Worm (Caenorhabditis elegans) whole organism, L1 larva: ENCODE measurements around the gene VF13D12L.3.

Source experiments
- C04F5.9 ChIP-seq: sonication (generic microtip); optimal IDR thresholded peaks from 2 replicates; lab custom pipeline; 2016; ENCODE audit warnings: missing genetic modification characterization, missing compliant biosample characterization
- C16A3.4 ChIP-seq: fragments of 150-350 bp; optimal IDR thresholded peaks from 2 replicates; lab custom pipeline; 2014; ENCODE audit warnings: missing biosample characterization, missing genetic modification characterization
- aha-1 ChIP-seq: fragments of 150-350 bp; optimal IDR thresholded peaks from 2 replicates; lab custom pipeline; 2014; ENCODE audit warnings: missing biosample characterization, missing genetic modification characterization
- aly-2 ChIP-seq: fragments of 150-350 bp; optimal IDR thresholded peaks from 2 replicates; lab custom pipeline; 2014; ENCODE audit warnings: missing biosample characterization, missing genetic modification characterization
- ceh-63 ChIP-seq: fragments of 200-800 bp; sonication (Bioruptor generic); optimal IDR thresholded peaks from 2 replicates; lab custom pipeline; 2018; ENCODE audit warnings: mild to moderate bottlenecking, missing genetic modification characterization, missing compliant biosample characterization
- ceh-8 ChIP-seq: fragments of 200-800 bp; sonication (Bioruptor generic); optimal IDR thresholded peaks from 2 replicates; lab custom pipeline; 2018; ENCODE audit warnings: mild to moderate bottlenecking, missing genetic modification characterization, moderate library complexity, missing compliant biosample characterization
- ceh-88 ChIP-seq: fragments of 200-800 bp; sonication (Bioruptor generic); IDR thresholded peaks from 2 replicates; pipeline ENCODE4 v1.3.6; 2022; ENCODE audit warnings: missing genetic modification characterization, missing compliant biosample characterization
- ceh-90 ChIP-seq: sonication (generic microtip); optimal IDR thresholded peaks from 2 replicates; lab custom pipeline; 2016; ENCODE audit warnings: missing genetic modification characterization, missing compliant biosample characterization
- dpl-1 ChIP-seq, 3 experiments: fragments of 150-350 bp in 2 of 3; sonication (generic microtip) in 1 of 3; optimal IDR thresholded peaks; 2 replicates each; lab custom pipeline; 2014 to 2017; ENCODE audit warnings: missing biosample characterization in 3 of 3, missing genetic modification characterization in 3 of 3, missing genetic modification reagents in 3 of 3
- dsc-1 ChIP-seq: sonication (generic microtip); optimal IDR thresholded peaks from 2 replicates; lab custom pipeline; 2016; ENCODE audit warnings: mild to moderate bottlenecking, missing genetic modification characterization, missing compliant biosample characterization
- efl-1 ChIP-seq, 4 experiments: fragments of 150-350 bp; optimal IDR thresholded peaks in 3 of 4; peaks in 1 of 4; 1 replicate in 1 of 4; 2 replicates in 3 of 4; lab custom pipeline; 2014; ENCODE audit warnings: missing biosample characterization in 2 of 4, missing genetic modification characterization in 2 of 4, missing genetic modification reagents in 2 of 4
- egl-27 ChIP-seq, 2 experiments: fragments of 150-350 bp in 1 of 2; sonication (generic microtip); optimal IDR thresholded peaks; 3 replicates each; lab custom pipeline; 2017 to 2018; ENCODE audit warnings: missing biosample characterization in 2 of 2, missing genetic modification characterization in 2 of 2, missing genetic modification reagents in 2 of 2
- elt-2 ChIP-seq: sonication (generic microtip); optimal IDR thresholded peaks from 2 replicates; lab custom pipeline; 2016; ENCODE audit warnings: missing genetic modification characterization, mild to moderate bottlenecking, inconsistent platforms, missing compliant biosample characterization, missing genetic modification reagents
- elt-3 ChIP-seq, 6 experiments: fragments of 150-350 bp in 1 of 6; sonication (generic microtip); optimal IDR thresholded peaks; 2 replicates each; lab custom pipeline; 2017 to 2018; ENCODE audit warnings: missing biosample characterization in 6 of 6, missing genetic modification characterization in 6 of 6, inconsistent platforms in 1 of 6
- ets-5 ChIP-seq: fragments of 200-800 bp; sonication (Bioruptor generic); IDR thresholded peaks from 2 replicates; pipeline ENCODE4 v1.3.6; 2022; ENCODE audit warnings: missing genetic modification characterization, missing compliant biosample characterization
- fkh-4 ChIP-seq: sonication (generic microtip); optimal IDR thresholded peaks from 2 replicates; lab custom pipeline; 2016; ENCODE audit warnings: missing compliant biosample characterization, missing genetic modification characterization, borderline replicate concordance
- fkh-8 ChIP-seq: sonication (generic microtip); optimal IDR thresholded peaks from 2 replicates; lab custom pipeline; 2016; ENCODE audit warnings: mild to moderate bottlenecking, missing genetic modification characterization, missing compliant biosample characterization
- fos-1 ChIP-seq: fragments of 150-350 bp; optimal IDR thresholded peaks from 2 replicates; lab custom pipeline; 2014; ENCODE audit warnings: missing biosample characterization, missing genetic modification characterization
- hpl-2 ChIP-seq: fragments of 150-350 bp; optimal IDR thresholded peaks from 2 replicates; lab custom pipeline; 2014; ENCODE audit warnings: missing biosample characterization, missing genetic modification reagents, missing genetic modification characterization
- irx-1 ChIP-seq: sonication (generic microtip); optimal IDR thresholded peaks from 2 replicates; lab custom pipeline; 2016; ENCODE audit warnings: missing genetic modification characterization, missing compliant biosample characterization
- isw-1 ChIP-seq: fragments of 200-800 bp; sonication (Bioruptor generic); IDR thresholded peaks from 2 replicates; pipeline ENCODE4 v1.3.6; 2022; ENCODE audit warnings: missing genetic modification characterization, missing compliant biosample characterization
- jun-1 ChIP-seq: fragments of 150-350 bp; optimal IDR thresholded peaks from 2 replicates; lab custom pipeline; 2014; ENCODE audit warnings: missing biosample characterization, missing genetic modification reagents, missing genetic modification characterization
- lin-13 ChIP-seq: fragments of 150-350 bp; optimal IDR thresholded peaks from 2 replicates; lab custom pipeline; 2014; ENCODE audit warnings: missing biosample characterization, missing genetic modification reagents, missing genetic modification characterization
- lin-35 ChIP-seq, 2 experiments: fragments of 150-350 bp; optimal IDR thresholded peaks; 2 replicates each; lab custom pipeline; 2014; ENCODE audit warnings: missing biosample characterization in 2 of 2, missing genetic modification characterization in 2 of 2, missing genetic modification reagents in 2 of 2
- lin-39 ChIP-seq: fragments of 150-350 bp; optimal IDR thresholded peaks from 2 replicates; lab custom pipeline; 2014; ENCODE audit warnings: missing biosample characterization, missing genetic modification reagents, missing genetic modification characterization
- lsy-2 ChIP-seq, 2 experiments: fragments of 150-350 bp; optimal IDR thresholded peaks; 2 replicates each; lab custom pipeline; 2014; ENCODE audit warnings: missing biosample characterization in 2 of 2, missing genetic modification characterization in 2 of 2
- mef-2 ChIP-seq: fragments of 150-350 bp; optimal IDR thresholded peaks from 2 replicates; lab custom pipeline; 2014; ENCODE audit warnings: missing biosample characterization, missing genetic modification characterization
- nhr-12 ChIP-seq: sonication (generic microtip); optimal IDR thresholded peaks from 2 replicates; lab custom pipeline; 2017; ENCODE audit warnings: missing biosample characterization, missing genetic modification characterization
- nhr-237 ChIP-seq: fragments of 150-350 bp; optimal IDR thresholded peaks from 2 replicates; lab custom pipeline; 2014; ENCODE audit warnings: missing biosample characterization, missing genetic modification characterization
- nhr-28 ChIP-seq: fragments of 150-350 bp; optimal IDR thresholded peaks from 2 replicates; lab custom pipeline; 2014; ENCODE audit warnings: missing biosample characterization, missing genetic modification characterization
- nhr-47 ChIP-seq: sonication (generic microtip); optimal IDR thresholded peaks from 2 replicates; lab custom pipeline; 2016; ENCODE audit warnings: mild to moderate bottlenecking, missing genetic modification characterization, moderate library complexity, missing compliant biosample characterization
- nhr-76 ChIP-seq: sonication (generic microtip); optimal IDR thresholded peaks from 2 replicates; lab custom pipeline; 2017; ENCODE audit warnings: missing biosample characterization, missing genetic modification characterization
- nhr-77 ChIP-seq: fragments of 150-350 bp; optimal IDR thresholded peaks from 2 replicates; lab custom pipeline; 2014; ENCODE audit warnings: missing biosample characterization, missing genetic modification characterization
- nhr-85 ChIP-seq: sonication (generic microtip); peaks from one replicate; lab custom pipeline; 2016; ENCODE audit warnings: missing genetic modification characterization, inconsistent platforms, missing compliant biosample characterization
- nhr-90 ChIP-seq: sonication (generic microtip); optimal IDR thresholded peaks from 2 replicates; lab custom pipeline; 2016; ENCODE audit warnings: mild to moderate bottlenecking, missing genetic modification characterization, missing compliant biosample characterization; ENCODE audit not compliant: poor library complexity
- pax-3 ChIP-seq: fragments of 200-800 bp; sonication (Bioruptor generic); optimal IDR thresholded peaks from 2 replicates; lab custom pipeline; 2018; ENCODE audit warnings: mild to moderate bottlenecking, missing genetic modification characterization, moderate library complexity, missing compliant biosample characterization
- rnt-1 ChIP-seq: sonication (generic microtip); optimal IDR thresholded peaks from 2 replicates; lab custom pipeline; 2016; ENCODE audit warnings: mild to moderate bottlenecking, missing genetic modification characterization, moderate library complexity, missing compliant biosample characterization
- skn-1 ChIP-seq: fragments of 150-350 bp; optimal IDR thresholded peaks from 2 replicates; lab custom pipeline; 2014; ENCODE audit warnings: missing biosample characterization, missing genetic modification characterization
- snpc-4 ChIP-seq: fragments of 150-350 bp; optimal IDR thresholded peaks from 2 replicates; lab custom pipeline; 2014; ENCODE audit warnings: missing biosample characterization, missing genetic modification characterization
- snu-23 ChIP-seq: sonication (generic microtip); optimal IDR thresholded peaks from 2 replicates; lab custom pipeline; 2016; ENCODE audit warnings: missing genetic modification characterization, missing compliant biosample characterization
- sox-4 ChIP-seq: sonication (generic microtip); optimal IDR thresholded peaks from 2 replicates; lab custom pipeline; 2016; ENCODE audit warnings: missing genetic modification characterization, missing compliant biosample characterization
- sup-37 ChIP-seq: fragments of 200-800 bp; sonication (Bioruptor generic); optimal IDR thresholded peaks from 2 replicates; lab custom pipeline; 2018; ENCODE audit warnings: mild to moderate bottlenecking, missing genetic modification characterization, missing compliant biosample characterization
- swsn-7 ChIP-seq: sonication (generic microtip); optimal IDR thresholded peaks from 2 replicates; lab custom pipeline; 2016; ENCODE audit warnings: missing genetic modification characterization, missing compliant biosample characterization
- tbx-2 ChIP-seq: sonication (generic microtip); optimal IDR thresholded peaks from 2 replicates; lab custom pipeline; 2016; ENCODE audit warnings: missing genetic modification characterization, missing compliant biosample characterization
- unc-130 ChIP-seq: fragments of 150-350 bp; optimal IDR thresholded peaks from 2 replicates; lab custom pipeline; 2017; ENCODE audit warnings: missing biosample characterization, missing genetic modification characterization, inconsistent platforms
- unc-86 ChIP-seq: sonication (generic microtip); optimal IDR thresholded peaks from 2 replicates; lab custom pipeline; 2016; ENCODE audit warnings: missing genetic modification characterization, missing compliant biosample characterization
- unc-98 ChIP-seq: fragments of 200-800 bp; sonication (Bioruptor generic); IDR thresholded peaks from 2 replicates; pipeline ENCODE4 v1.3.6; 2022; ENCODE audit warnings: missing genetic modification characterization, missing compliant biosample characterization
- xbp-1 ChIP-seq: sonication (generic microtip); optimal IDR thresholded peaks from 2 replicates; lab custom pipeline; 2016; ENCODE audit warnings: missing genetic modification characterization, missing compliant biosample characterization
- zip-4 ChIP-seq: fragments of 200-800 bp; sonication (Bioruptor generic); optimal IDR thresholded peaks from 2 replicates; lab custom pipeline; 2018; ENCODE audit warnings: mild to moderate bottlenecking, missing genetic modification characterization, moderate library complexity, missing compliant biosample characterization
- ztf-4 ChIP-seq: fragments of 150-350 bp; optimal IDR thresholded peaks from 2 replicates; lab custom pipeline; 2014; ENCODE audit warnings: missing biosample characterization, missing genetic modification characterization

Gene VF13D12L.3

ce11 chrII:11756684-11757107 is 50.9 kb downstream of the VF13D12L.3 start (continued):
- no peak for TF ChIP-seq hpl-2 (GFP tag; lab: Kevin White, UChicago)
- TF ChIP-seq ets-5 (GFP tag; lab: Robert Waterston, UW), result no peak

- TF ChIP-seq fkh-4 (tag; lab: Kevin White, UChicago) (peak; percentile 37), pax-3 (tag; lab: Kevin White, UChicago) (peak; percentile 90), nhr-76 (tag; lab: Kevin White, UChicago) (peak; percentile 27), elt-2 (tag; lab: Kevin White, UChicago) (peak; percentile 54), ceh-8 (GFP tag; lab: Kevin White, UChicago) (peak; percentile 87), nhr-237 (tag; lab: Kevin White, UChicago) (peak; percentile 83), lin-35 (GFP tag; optimal IDR thresholded peaks at IDR 0.05; lab: Kevin White, UChicago) (peak; percentile 31 to 78), jun-1 (peak; percentile 90), nhr-90 (tag; lab: Kevin White, UChicago) (peak; percentile 88), lin-39 (tag; lab: Kevin White, UChicago) (peak; percentile 52), nhr-85 (tag; lab: Kevin White, UChicago) (peak; percentile 90), skn-1 (tag; lab: Kevin White, UChicago) (peak; percentile 47), ceh-90 (peak; percentile 12), fkh-8 (tag; lab: Kevin White, UChicago) (peak; percentile 98), efl-1 (optimal IDR thresholded peaks at IDR 0.05; lab: Kevin White, UChicago) (peak; percentile 73 to 86), efl-1 (GFP tag; optimal IDR thresholded peaks at IDR 0.05 in 1 of 2; lab: Kevin White, UChicago) (peak; percentile 53 to 96), ztf-4 (tag; lab: Kevin White, UChicago) (peak; percentile 77), nhr-12 (tag; lab: Kevin White, UChicago) (peak; percentile 54), snpc-4 (peak; percentile 32), snu-23 (GFP tag; lab: Kevin White, UChicago) (peak; percentile 92), unc-130 (tag; lab: Kevin White, UChicago) (peak; percentile 38), sox-4 (tag; lab: Kevin White, UChicago) (peak; percentile 84), unc-86 (tag; lab: Kevin White, UChicago) (peak; percentile 89), nhr-47 (peak; percentile 96), egl-27 (tag; optimal IDR thresholded peaks at IDR 0.05; lab: Kevin White, UChicago) (peak in 1 of 2 experiments; percentile 25), C04F5.9 (peak; percentile 36), dpl-1 (GFP tag; optimal IDR thresholded peaks at IDR 0.05; lab: Kevin White, UChicago) (peak; percentile 57 to 62 (median 62)), mef-2 (tag; lab: Kevin White, UChicago) (peak; percentile 56), sup-37 (peak; percentile 77), isw-1 (GFP tag; lab: Robert Waterston, UW) (peak; percentile 94), fos-1 (tag; lab: Kevin White, UChicago) (peak; percentile 63), swsn-7 (tag; lab: Kevin White, UChicago) (peak; percentile 95), aha-1 (tag; lab: Kevin White, UChicago) (peak; percentile 76), elt-3 (tag; optimal IDR thresholded peaks at IDR 0.05; lab: Kevin White, UChicago) (peak in 2 of 6 experiments; percentile 63 to 86), xbp-1 (tag; lab: Kevin White, UChicago) (peak; percentile 84), aly-2 (tag; lab: Kevin White, UChicago) (peak; percentile 39), ets-5 (GFP tag; lab: Robert Waterston, UW) (peak; percentile 98; the same call in 1 of the 2 replicates), ceh-88 (peak; percentile 94), lin-13 (GFP tag; lab: Kevin White, UChicago) (peak; percentile 87), tbx-2 (peak; percentile 84), C16A3.4 (tag; lab: Kevin White, UChicago) (peak; percentile 16), unc-98 (GFP tag; lab: Robert Waterston, UW) (peak; percentile 99), zip-4 (peak; percentile 76), nhr-77 (tag; lab: Kevin White, UChicago) (peak; percentile 67), nhr-28 (peak; percentile 42), dsc-1 (peak; percentile 91), irx-1 (tag; lab: Kevin White, UChicago) (peak; percentile 86), lsy-2 (tag; optimal IDR thresholded peaks at IDR 0.05; lab: Kevin White, UChicago) (peak; percentile 77 to 78), ceh-63 (GFP tag; lab: Kevin White, UChicago) (peak; percentile 75), rnt-1 (tag; lab: Kevin White, UChicago) (peak; percentile 88)
Observed at ce11 chrII:11759277-11759676, 53.5 kb downstream of the VF13D12L.3 start, which contains the start of the genes F44E5.4 and F44E5.5. TSS of gene F44E5.4 (minus strand) at chrII:11759311. TSS of gene F44E5.5 (plus strand) at chrII:11759662.
